Fruit fly (Drosophila melanogaster) whole organism, embryonic: ENCODE data around the gene unc-45.

Experiments
- ATbp ChIP-seq: fragments of 200-800 bp; sonication (Bioruptor generic); optimal IDR thresholded peaks from 2 replicates; lab custom pipeline; 2017; ENCODE audit warnings: missing biosample characterization, mild to moderate bottlenecking, missing genetic modification characterization, missing genetic modification reagents
- C15 ChIP-seq: fragments of 200-800 bp; sonication (Bioruptor generic); IDR thresholded peaks from 3 replicates; pipeline ENCODE4 v1.3.6; 2022; ENCODE audit warnings: missing biosample characterization, missing genetic modification characterization
- CG10147 ChIP-seq: fragments of 200-800 bp; sonication (Bioruptor generic); optimal IDR thresholded peaks from 2 replicates; lab custom pipeline; 2019; ENCODE audit warnings: missing biosample characterization, mild to moderate bottlenecking, missing genetic modification characterization, moderate library complexity
- CG10267 ChIP-seq: fragments of 200-800 bp; sonication (Bioruptor generic); optimal IDR thresholded peaks from 2 replicates; lab custom pipeline; 2018; ENCODE audit warnings: missing biosample characterization, mild to moderate bottlenecking, missing genetic modification characterization, moderate library complexity
- CG11085 ChIP-seq: fragments of 200-800 bp; sonication (Bioruptor generic); IDR thresholded peaks from 2 replicates; pipeline ENCODE4 v1.3.6; 2022; ENCODE audit warnings: missing biosample characterization, missing genetic modification characterization
- CG11696 ChIP-seq: fragments of 200-800 bp; sonication (Bioruptor generic); IDR thresholded peaks from 2 replicates; pipeline ENCODE4 v1.3.6; 2022; ENCODE audit warnings: missing biosample characterization, missing genetic modification characterization
- CG12659 ChIP-seq: fragments of 200-800 bp; sonication (Bioruptor generic); optimal IDR thresholded peaks from 3 replicates; lab custom pipeline; 2017; ENCODE audit warnings: mild to moderate bottlenecking, missing biosample characterization, missing genetic modification reagents, missing genetic modification characterization
- CG13287 ChIP-seq: fragments of 200-800 bp; sonication (Bioruptor generic); IDR thresholded peaks from 2 replicates; pipeline ENCODE4 v1.3.6; 2022; ENCODE audit warnings: missing biosample characterization, missing genetic modification characterization; ENCODE audit not compliant: partially characterized antibody
- CG14860 ChIP-seq: fragments of 200-800 bp; sonication (Bioruptor generic); IDR thresholded peaks from 3 replicates; pipeline ENCODE4 v1.3.6; 2022; ENCODE audit warnings: missing biosample characterization, missing genetic modification characterization; ENCODE audit not compliant: partially characterized antibody
- CG14965 ChIP-seq: fragments of 200-800 bp; sonication (Bioruptor generic); optimal IDR thresholded peaks from 2 replicates; lab custom pipeline; 2016; ENCODE audit warnings: missing biosample characterization, missing genetic modification characterization, borderline replicate concordance
- CG33557 ChIP-seq: fragments of 200-800 bp; sonication (Bioruptor generic); optimal IDR thresholded peaks from 2 replicates; lab custom pipeline; 2019; ENCODE audit warnings: missing biosample characterization, mild to moderate bottlenecking, missing genetic modification characterization, moderate library complexity
- CG3407 ChIP-seq: fragments of 200-800 bp; sonication (Bioruptor generic); optimal IDR thresholded peaks from 2 replicates; lab custom pipeline; 2018; ENCODE audit warnings: missing biosample characterization, mild to moderate bottlenecking, missing genetic modification characterization
- CG3838 ChIP-seq: fragments of 200-800 bp; sonication (Bioruptor generic); optimal IDR thresholded peaks from 3 replicates; lab custom pipeline; 2016; ENCODE audit warnings: missing biosample characterization, missing genetic modification characterization
- CG4328 ChIP-seq: fragments of 200-800 bp; sonication (Bioruptor generic); optimal IDR thresholded peaks from 3 replicates; lab custom pipeline; 2017; ENCODE audit warnings: missing biosample characterization, missing genetic modification reagents, missing genetic modification characterization
- CG7372 ChIP-seq: fragments of 200-800 bp; sonication (Bioruptor generic); IDR thresholded peaks from 2 replicates; pipeline ENCODE4 v1.3.6; 2022; ENCODE audit warnings: missing biosample characterization, missing genetic modification characterization
- CG7928 ChIP-seq: fragments of 200-800 bp; sonication (Bioruptor generic); optimal IDR thresholded peaks from 2 replicates; lab custom pipeline; 2017; ENCODE audit warnings: missing biosample characterization, mild to moderate bottlenecking, missing genetic modification characterization
- CG8478 ChIP-seq: fragments of >200 bp; optimal IDR thresholded peaks from 2 replicates; lab custom pipeline; 2018
- CG9817 ChIP-seq: fragments of 200-800 bp; sonication (Bioruptor generic); optimal IDR thresholded peaks from 2 replicates; lab custom pipeline; 2018; ENCODE audit warnings: missing biosample characterization, mild to moderate bottlenecking, missing genetic modification characterization, moderate library complexity
- D ChIP-seq, 2 experiments: fragments of 200-800 bp in 1 of 2; fragments of >200 bp in 1 of 2; sonication (Bioruptor generic) in 1 of 2; optimal IDR thresholded peaks; 2 replicates in 1 of 2; 3 replicates in 1 of 2; lab custom pipeline; 2017; ENCODE audit warnings: mild to moderate bottlenecking in 1 of 2, missing biosample characterization in 1 of 2, missing genetic modification characterization in 1 of 2, missing genetic modification reagents in 1 of 2
- Dref ChIP-seq: fragments of 200-800 bp; sonication (Bioruptor generic); IDR thresholded peaks from 2 replicates; pipeline ENCODE4 v1.3.6; 2022; ENCODE audit warnings: missing biosample characterization, missing genetic modification characterization
- Ets65A ChIP-seq: fragments of 200-800 bp; sonication (Bioruptor generic); peaks from one replicate; lab custom pipeline; 2016; ENCODE audit warnings: missing biosample characterization, missing genetic modification characterization
- Hand ChIP-seq: fragments of 200-800 bp; sonication (Bioruptor generic); optimal IDR thresholded peaks from 2 replicates; lab custom pipeline; 2017; ENCODE audit warnings: mild to moderate bottlenecking, missing biosample characterization, missing genetic modification reagents, missing genetic modification characterization
- Hr39 ChIP-seq: fragments of >200 bp; optimal IDR thresholded peaks from 2 replicates; lab custom pipeline; 2017
- Hr51 ChIP-seq, 2 experiments: fragments of 200-800 bp; sonication (Bioruptor generic); optimal IDR thresholded peaks; 2 replicates in 1 of 2; 3 replicates in 1 of 2; lab custom pipeline; 2016 to 2018; ENCODE audit warnings: missing biosample characterization in 2 of 2, missing genetic modification characterization in 2 of 2, mild to moderate bottlenecking in 1 of 2, moderate library complexity in 1 of 2
- Jarid2 ChIP-seq: fragments of 200-800 bp; sonication (Bioruptor generic); optimal IDR thresholded peaks from 3 replicates; lab custom pipeline; 2017; ENCODE audit warnings: mild to moderate bottlenecking, missing biosample characterization, missing genetic modification reagents, missing genetic modification characterization
- Meics ChIP-seq: fragments of 200-800 bp; sonication (Bioruptor generic); optimal IDR thresholded peaks from 2 replicates; lab custom pipeline; 2017; ENCODE audit warnings: missing biosample characterization, mild to moderate bottlenecking, missing genetic modification characterization
- NK7.1 ChIP-seq: fragments of 200-800 bp; sonication (Bioruptor generic); optimal IDR thresholded peaks from 3 replicates; lab custom pipeline; 2016; ENCODE audit warnings: missing biosample characterization, missing genetic modification characterization
- YL-1 ChIP-seq: fragments of 200-800 bp; sonication (Bioruptor generic); optimal IDR thresholded peaks from 3 replicates; lab custom pipeline; 2017; ENCODE audit warnings: missing biosample characterization, mild to moderate bottlenecking, missing genetic modification characterization
- bcd ChIP-seq: fragments of 200-800 bp; sonication (Bioruptor generic); optimal IDR thresholded peaks from 2 replicates; lab custom pipeline; 2017; ENCODE audit warnings: missing biosample characterization, mild to moderate bottlenecking, missing genetic modification characterization
- chn ChIP-seq: fragments of 200-800 bp; sonication (Bioruptor generic); optimal IDR thresholded peaks from 2 replicates; lab custom pipeline; 2016; ENCODE audit warnings: missing biosample characterization, missing genetic modification characterization
- corto ChIP-seq: fragments of 200-800 bp; sonication (Bioruptor generic); optimal IDR thresholded peaks from 2 replicates; lab custom pipeline; 2016; ENCODE audit warnings: missing biosample characterization, mild to moderate bottlenecking, missing genetic modification characterization, moderate library complexity
- croc ChIP-seq: fragments of 200-800 bp; sonication (Bioruptor generic); conservative IDR thresholded peaks from 3 replicates; pipeline ENCODE4 v1.3.6; 2022; ENCODE audit warnings: missing biosample characterization, missing genetic modification characterization
- dan ChIP-seq: fragments of 200-800 bp; sonication (Bioruptor generic); IDR thresholded peaks from 2 replicates; pipeline ENCODE4 v1.3.6; 2022; ENCODE audit warnings: missing biosample characterization, missing genetic modification characterization
- en ChIP-seq: fragments of 200-800 bp; sonication (Bioruptor generic); optimal IDR thresholded peaks from 2 replicates; lab custom pipeline; 2016; ENCODE audit warnings: missing biosample characterization, missing genetic modification characterization
- hb ChIP-seq: fragments of 200-800 bp; sonication (Bioruptor generic); IDR thresholded peaks from 3 replicates; pipeline ENCODE4 v1.3.6; 2022; ENCODE audit warnings: missing biosample characterization, missing genetic modification characterization; ENCODE audit not compliant: partially characterized antibody
- jigr1 ChIP-seq: fragments of 200-800 bp; sonication (Bioruptor generic); IDR thresholded peaks from 3 replicates; pipeline ENCODE4 v1.3.6; 2022; ENCODE audit warnings: missing biosample characterization, missing genetic modification characterization
- kay ChIP-seq: fragments of 200-800 bp; sonication (Bioruptor generic); optimal IDR thresholded peaks from 2 replicates; lab custom pipeline; 2016; ENCODE audit warnings: missing biosample characterization, missing genetic modification characterization
- kni ChIP-seq: fragments of 200-800 bp; sonication (Bioruptor generic); optimal IDR thresholded peaks from 3 replicates; lab custom pipeline; 2017; ENCODE audit warnings: mild to moderate bottlenecking, missing biosample characterization, missing genetic modification reagents, missing genetic modification characterization
- lbe ChIP-seq: fragments of 200-800 bp; sonication (Bioruptor generic); optimal IDR thresholded peaks from 2 replicates; lab custom pipeline; 2016; ENCODE audit warnings: missing biosample characterization, mild to moderate bottlenecking, missing genetic modification characterization
- lilli ChIP-seq: fragments of 200-800 bp; sonication (Bioruptor generic); optimal IDR thresholded peaks from 3 replicates; lab custom pipeline; 2016; ENCODE audit warnings: missing biosample characterization, missing genetic modification characterization
- lmd ChIP-seq: fragments of 200-800 bp; sonication (Bioruptor generic); IDR thresholded peaks from 2 replicates; pipeline ENCODE4 v1.3.6; 2022; ENCODE audit warnings: missing biosample characterization, missing genetic modification characterization
- nerfin-1 ChIP-seq: fragments of 200-800 bp; sonication (Bioruptor generic); optimal IDR thresholded peaks from 3 replicates; lab custom pipeline; 2019; ENCODE audit warnings: missing biosample characterization, mild to moderate bottlenecking, missing genetic modification characterization, moderate library complexity
- pnt ChIP-seq: fragments of 200-800 bp; sonication (Bioruptor generic); optimal IDR thresholded peaks from 3 replicates; lab custom pipeline; 2016; ENCODE audit warnings: missing biosample characterization, missing genetic modification characterization
- pros ChIP-seq: fragments of 200-800 bp; sonication (Bioruptor generic); optimal IDR thresholded peaks from 3 replicates; lab custom pipeline; 2019; ENCODE audit warnings: missing biosample characterization, mild to moderate bottlenecking, missing genetic modification characterization, moderate library complexity
- pzg ChIP-seq: fragments of 200-800 bp; sonication (Bioruptor generic); optimal IDR thresholded peaks from 3 replicates; lab custom pipeline; 2018; ENCODE audit warnings: missing biosample characterization, mild to moderate bottlenecking, missing genetic modification characterization, moderate library complexity
- repo ChIP-seq: fragments of 200-800 bp; sonication (Bioruptor generic); optimal IDR thresholded peaks from 2 replicates; lab custom pipeline; 2016; ENCODE audit warnings: missing biosample characterization, missing genetic modification characterization
- sens ChIP-seq: fragments of 200-800 bp; sonication (Bioruptor generic); peaks from one replicate; lab custom pipeline; 2016; ENCODE audit warnings: missing biosample characterization, missing genetic modification characterization
- slp2 ChIP-seq: fragments of 200-800 bp; sonication (Bioruptor generic); optimal IDR thresholded peaks from 2 replicates; lab custom pipeline; 2016; ENCODE audit warnings: missing biosample characterization, missing genetic modification characterization
- twi ChIP-seq: fragments of 200-800 bp; optimal IDR thresholded peaks from 2 replicates; lab custom pipeline; 2019; ENCODE audit warnings: missing biosample characterization, mild to moderate bottlenecking, missing genetic modification characterization, moderate library complexity
- wek ChIP-seq: fragments of 200-800 bp; sonication (Bioruptor generic); optimal IDR thresholded peaks from 3 replicates; lab custom pipeline; 2018; ENCODE audit warnings: missing biosample characterization, mild to moderate bottlenecking, missing genetic modification characterization, moderate library complexity

unc-45 gene

DNA sequence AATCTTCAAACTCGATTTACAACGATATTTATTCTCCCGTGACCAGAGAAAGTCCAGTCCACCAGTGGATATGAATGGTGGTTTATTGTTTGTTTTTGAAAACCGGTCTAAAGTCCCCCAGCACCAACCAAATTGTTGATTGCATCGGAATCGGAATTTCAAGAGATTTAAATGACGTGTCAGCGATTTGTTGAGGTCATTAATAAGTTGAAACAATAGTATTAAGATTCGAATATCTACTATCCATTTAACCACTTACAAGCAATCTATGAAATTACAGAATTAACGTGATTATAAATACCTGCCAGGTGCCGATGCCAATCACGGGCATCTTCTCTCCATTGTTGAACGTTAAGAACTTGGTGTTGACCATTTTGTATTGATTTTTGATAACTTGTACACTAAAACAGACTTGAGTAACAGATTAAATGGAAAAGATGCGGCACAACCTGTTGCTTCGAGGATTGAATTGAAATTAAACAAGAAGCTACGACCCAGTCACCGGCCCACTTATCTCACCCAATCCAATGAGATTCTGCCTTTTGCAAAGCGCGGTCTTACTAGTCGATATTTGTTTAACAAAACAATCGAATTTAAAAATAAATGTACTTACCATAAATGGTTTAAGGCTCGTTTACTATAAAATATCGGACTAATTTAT lies 25.4 kb upstream of the unc-45 start, which contains the start of gene CG2767 (continued):
- no peak for TF ChIP-seq pnt (GFP tag; lab: Kevin White, UChicago)
- TF ChIP-seq Hr51 (GFP tag; optimal IDR thresholded peaks at IDR 0.05; lab: Kevin White, UChicago) = no peak
- no peak for TF ChIP-seq CG7928 (GFP tag; lab: Kevin White, UChicago)
- TF ChIP-seq dan = no peak
- TF ChIP-seq wek (GFP tag; lab: Kevin White, UChicago) = no peak
- TF ChIP-seq NK7.1 (GFP tag; lab: Kevin White, UChicago) = no peak
- TF ChIP-seq YL-1 (GFP tag; lab: Kevin White, UChicago) = peak; percentile 12
- TF ChIP-seq CG7372 (GFP tag; lab: Robert Waterston, UW) = no peak
- TF ChIP-seq CG13287 (GFP tag; lab: Robert Waterston, UW) = peak; percentile 34; the same call in 1 of the 2 replicates
- no peak for TF ChIP-seq CG3838 (GFP tag; lab: Kevin White, UChicago)
- no peak for TF ChIP-seq bcd
- TF ChIP-seq CG11085 (GFP tag; lab: Robert Waterston, UW) = no peak
- TF ChIP-seq CG11696 = no peak
- no peak for TF ChIP-seq CG10147 (GFP tag; lab: Kevin White, UChicago)
- no peak for TF ChIP-seq twi (tag; lab: Kevin White, UChicago)
- no peak for TF ChIP-seq Hr39 (lab: Kevin White, UChicago)
- no peak for TF ChIP-seq CG9817 (tag; lab: Kevin White, UChicago)
- TF ChIP-seq en (GFP tag; lab: Kevin White, UChicago) = no peak
- peak; percentile 16 for TF ChIP-seq pros (GFP tag; lab: Kevin White, UChicago)
- no peak for TF ChIP-seq C15 (GFP tag; lab: Robert Waterston, UW)
- TF ChIP-seq Meics (GFP tag; lab: Kevin White, UChicago) = no peak
- TF ChIP-seq CG4328 = no peak
- no peak for TF ChIP-seq lmd (GFP tag; lab: Robert Waterston, UW)
- no peak for TF ChIP-seq D (optimal IDR thresholded peaks at IDR 0.05; lab: Kevin White, UChicago)
- no peak for TF ChIP-seq D (GFP tag; optimal IDR thresholded peaks at IDR 0.05; lab: Kevin White, UChicago)
- TF ChIP-seq hb (GFP tag; lab: Robert Waterston, UW) = no peak
- no peak for TF ChIP-seq CG8478 (lab: Kevin White, UChicago)
- peak; percentile 27 for TF ChIP-seq lbe (GFP tag; lab: Kevin White, UChicago)
- peak; percentile 15 for TF ChIP-seq CG12659 (GFP tag; lab: Kevin White, UChicago)
- TF ChIP-seq kni = no peak
- TF ChIP-seq croc = no peak
- no peak for TF ChIP-seq CG14860 (GFP tag; lab: Robert Waterston, UW)
- no peak for TF ChIP-seq corto (GFP tag; lab: Kevin White, UChicago)
- TF ChIP-seq pzg (GFP tag; lab: Kevin White, UChicago) = peak; percentile 56
- TF ChIP-seq Dref (GFP tag; lab: Robert Waterston, UW) = peak; percentile 69
- TF ChIP-seq CG3407 (GFP tag; lab: Kevin White, UChicago) = no peak
- peak; percentile 40 for TF ChIP-seq sens
- TF ChIP-seq nerfin-1 = no peak
- no peak for TF ChIP-seq Hand
- no peak for TF ChIP-seq CG10267 (tag; lab: Kevin White, UChicago)
- TF ChIP-seq chn (GFP tag; lab: Kevin White, UChicago) = peak; percentile 59
- no peak for TF ChIP-seq CG14965 (GFP tag; lab: Kevin White, UChicago)
- TF ChIP-seq jigr1 (GFP tag; lab: Robert Waterston, UW) = no peak
- TF ChIP-seq Jarid2 (GFP tag; lab: Kevin White, UChicago) = no peak
- no peak for TF ChIP-seq kay
- no peak for TF ChIP-seq slp2
- no peak for TF ChIP-seq repo
- TF ChIP-seq ATbp (GFP tag; lab: Kevin White, UChicago) = no peak
- no peak for TF ChIP-seq CG33557 (GFP tag; lab: Kevin White, UChicago)
- no peak for TF ChIP-seq lilli
- TF ChIP-seq Ets65A (GFP tag; lab: Kevin White, UChicago) = no peak
